Fruit fly (Drosophila melanogaster) whole organism, embryonic: ENCODE results near the gene CG8665.

Experiments used
- Adf1 ChIP-seq: fragments of 200-800 bp; sonication (Bioruptor generic); IDR thresholded peaks from 2 replicates; pipeline ENCODE4 v1.3.6; 2022; ENCODE audit warnings: missing biosample characterization, missing genetic modification characterization
- B-H1 ChIP-seq: fragments of 200-800 bp; sonication (Bioruptor generic); IDR thresholded peaks from 3 replicates; pipeline ENCODE4 v1.3.6; 2022; ENCODE audit warnings: missing biosample characterization, missing genetic modification characterization
- B-H2 ChIP-seq: fragments of 200-800 bp; sonication (Bioruptor generic); optimal IDR thresholded peaks from 2 replicates; lab custom pipeline; 2018; ENCODE audit warnings: missing biosample characterization, mild to moderate bottlenecking, missing genetic modification characterization
- CG10321 ChIP-seq: fragments of 200-800 bp; sonication (Bioruptor generic); IDR thresholded peaks from 2 replicates; pipeline ENCODE4 v1.3.6; 2022; ENCODE audit warnings: missing biosample characterization, missing genetic modification characterization
- CG11093 ChIP-seq: fragments of 200-800 bp; sonication (Bioruptor generic); IDR thresholded peaks from 3 replicates; pipeline ENCODE4 v1.3.6; 2022; ENCODE audit warnings: missing biosample characterization, missing genetic modification characterization
- CG11247 ChIP-seq: fragments of 200-800 bp; sonication (Bioruptor generic); IDR thresholded peaks from 2 replicates; pipeline ENCODE4 v1.3.6; 2022; ENCODE audit warnings: missing biosample characterization, missing genetic modification characterization
- CG11723 ChIP-seq: fragments of 200-800 bp; sonication (Bioruptor generic); optimal IDR thresholded peaks from 2 replicates; lab custom pipeline; 2017; ENCODE audit warnings: missing biosample characterization, mild to moderate bottlenecking, missing genetic modification characterization
- CG12659 ChIP-seq: fragments of 200-800 bp; sonication (Bioruptor generic); optimal IDR thresholded peaks from 3 replicates; lab custom pipeline; 2017; ENCODE audit warnings: mild to moderate bottlenecking, missing biosample characterization, missing genetic modification reagents, missing genetic modification characterization
- CG13287 ChIP-seq: fragments of 200-800 bp; sonication (Bioruptor generic); IDR thresholded peaks from 2 replicates; pipeline ENCODE4 v1.3.6; 2022; ENCODE audit warnings: missing biosample characterization, missing genetic modification characterization; ENCODE audit not compliant: partially characterized antibody
- CG13894 ChIP-seq: fragments of 200-800 bp; sonication (Bioruptor generic); optimal IDR thresholded peaks from 3 replicates; lab custom pipeline; 2018; ENCODE audit warnings: missing biosample characterization, mild to moderate bottlenecking, missing genetic modification characterization, moderate library complexity
- CG15696 ChIP-seq: fragments of 200-800 bp; sonication (Bioruptor generic); optimal IDR thresholded peaks from 2 replicates; lab custom pipeline; 2019; ENCODE audit warnings: missing biosample characterization, mild to moderate bottlenecking, missing genetic modification characterization, moderate library complexity
- CG18262 ChIP-seq: fragments of 200-800 bp; optimal IDR thresholded peaks from 3 replicates; lab custom pipeline; 2019; ENCODE audit warnings: missing biosample characterization, mild to moderate bottlenecking, missing genetic modification characterization, moderate library complexity
- CG4360 ChIP-seq: fragments of 200-800 bp; sonication (Bioruptor generic); IDR thresholded peaks from 2 replicates; pipeline ENCODE4 v1.3.6; 2022; ENCODE audit warnings: missing biosample characterization, missing genetic modification characterization
- CG43689 ChIP-seq: fragments of 200-800 bp; sonication (Bioruptor generic); IDR thresholded peaks from 2 replicates; pipeline ENCODE4 v1.3.6; 2022; ENCODE audit warnings: missing biosample characterization, missing genetic modification characterization
- CG6854 ChIP-seq: fragments of 200-800 bp; sonication (Bioruptor generic); optimal IDR thresholded peaks from 3 replicates; lab custom pipeline; 2017; ENCODE audit warnings: missing biosample characterization, mild to moderate bottlenecking, missing genetic modification characterization
- CG8359 ChIP-seq: fragments of 200-800 bp; sonication (Bioruptor generic); optimal IDR thresholded peaks from 2 replicates; lab custom pipeline; 2017; ENCODE audit warnings: missing biosample characterization, mild to moderate bottlenecking, missing genetic modification characterization, borderline replicate concordance
- CG9215 ChIP-seq: fragments of 200-800 bp; sonication (Bioruptor generic); IDR thresholded peaks from 2 replicates; pipeline ENCODE4 v1.3.6; 2022; ENCODE audit warnings: missing biosample characterization, missing genetic modification characterization
- E2f2 ChIP-seq: fragments of 200-800 bp; sonication (Bioruptor generic); IDR thresholded peaks from 2 replicates; pipeline ENCODE4 v1.3.6; 2022; ENCODE audit warnings: missing biosample characterization, missing genetic modification characterization
- HLHmδ ChIP-seq: fragments of 200-800 bp; sonication (Bioruptor generic); optimal IDR thresholded peaks from 2 replicates; lab custom pipeline; 2018; ENCODE audit warnings: missing biosample characterization, mild to moderate bottlenecking, missing genetic modification characterization, moderate library complexity
- Hey ChIP-seq: fragments of 200-800 bp; sonication (Bioruptor generic); optimal IDR thresholded peaks from 3 replicates; lab custom pipeline; 2018; ENCODE audit warnings: missing biosample characterization, mild to moderate bottlenecking, missing genetic modification characterization
- HmgZ ChIP-seq: fragments of 200-800 bp; sonication (Bioruptor generic); optimal IDR thresholded peaks from 2 replicates; lab custom pipeline; 2018; ENCODE audit warnings: missing biosample characterization, mild to moderate bottlenecking, missing genetic modification characterization
- Sox102F ChIP-seq: fragments of 200-800 bp; sonication (Bioruptor generic); optimal IDR thresholded peaks from 2 replicates; lab custom pipeline; 2018; ENCODE audit warnings: missing biosample characterization, mild to moderate bottlenecking, missing genetic modification characterization, moderate library complexity
- Ssrp ChIP-seq: fragments of 200-800 bp; sonication (Bioruptor generic); optimal IDR thresholded peaks from 2 replicates; lab custom pipeline; 2018; ENCODE audit warnings: missing biosample characterization, mild to moderate bottlenecking, missing genetic modification characterization, moderate library complexity
- Trl ChIP-seq, 3 experiments: fragments of >200 bp in 2 of 3; fragments of 200-800 bp in 1 of 3; sonication (Bioruptor generic) in 1 of 3; optimal IDR thresholded peaks; 2 replicates in 1 of 3; 3 replicates in 2 of 3; lab custom pipeline; 2016 to 2017; ENCODE audit warnings: missing biosample characterization in 1 of 3, missing genetic modification characterization in 1 of 3
- ab ChIP-seq: fragments of 200-800 bp; sonication (Bioruptor generic); optimal IDR thresholded peaks from 2 replicates; lab custom pipeline; 2016; ENCODE audit warnings: missing biosample characterization, missing genetic modification characterization
- ash1 ChIP-seq: fragments of 200-800 bp; sonication (Bioruptor generic); optimal IDR thresholded peaks from 2 replicates; lab custom pipeline; 2018; ENCODE audit warnings: missing biosample characterization, mild to moderate bottlenecking, missing genetic modification characterization
- cad ChIP-seq: fragments of >200 bp; optimal IDR thresholded peaks from 2 replicates; lab custom pipeline; 2017; ENCODE audit warnings: missing biosample characterization, missing genetic modification characterization
- caup ChIP-seq: fragments of 200-800 bp; sonication (Bioruptor generic); optimal IDR thresholded peaks from 3 replicates; lab custom pipeline; 2017; ENCODE audit warnings: missing biosample characterization, mild to moderate bottlenecking, missing genetic modification characterization, moderate library complexity; ENCODE audit not compliant: severe bottlenecking
- chinmo ChIP-seq: fragments of 200-800 bp; sonication (Bioruptor generic); IDR thresholded peaks from 4 replicates; pipeline ENCODE4 v1.3.6; 2022; ENCODE audit warnings: missing biosample characterization, missing genetic modification characterization; ENCODE audit not compliant: partially characterized antibody
- corto ChIP-seq: fragments of 200-800 bp; sonication (Bioruptor generic); optimal IDR thresholded peaks from 2 replicates; lab custom pipeline; 2016; ENCODE audit warnings: missing biosample characterization, mild to moderate bottlenecking, missing genetic modification characterization, moderate library complexity
- dati ChIP-seq: fragments of 200-800 bp; sonication (Bioruptor generic); IDR thresholded peaks from 2 replicates; pipeline ENCODE4 v1.3.6; 2022; ENCODE audit warnings: missing biosample characterization, missing genetic modification characterization
- dysf ChIP-seq: fragments of 200-800 bp; sonication (Bioruptor generic); IDR thresholded peaks from 3 replicates; pipeline ENCODE4 v1.3.6; 2022; ENCODE audit warnings: missing biosample characterization, missing genetic modification characterization
- emc ChIP-seq: fragments of 200-800 bp; sonication (Bioruptor generic); optimal IDR thresholded peaks from 2 replicates; lab custom pipeline; 2016; ENCODE audit warnings: missing biosample characterization, missing genetic modification characterization
- ewg ChIP-seq: fragments of 200-800 bp; sonication (Bioruptor generic); optimal IDR thresholded peaks from 3 replicates; lab custom pipeline; 2017; ENCODE audit warnings: mild to moderate bottlenecking, missing biosample characterization, missing genetic modification reagents, missing genetic modification characterization
- exex ChIP-seq: fragments of 200-800 bp; sonication (Bioruptor generic); optimal IDR thresholded peaks from 4 replicates; lab custom pipeline; 2018; ENCODE audit warnings: missing biosample characterization, mild to moderate bottlenecking, missing genetic modification characterization, moderate library complexity
- fd64A ChIP-seq: fragments of 200-800 bp; sonication (Bioruptor generic); optimal IDR thresholded peaks from 3 replicates; lab custom pipeline; 2018; ENCODE audit warnings: missing biosample characterization, mild to moderate bottlenecking, missing genetic modification characterization
- grn ChIP-seq: fragments of 200-800 bp; sonication (Bioruptor generic); optimal IDR thresholded peaks from 3 replicates; lab custom pipeline; 2017; ENCODE audit warnings: missing biosample characterization, missing genetic modification characterization
- hkb ChIP-seq, 2 experiments: fragments of 200-800 bp in 1 of 2; fragments of >200 bp in 1 of 2; sonication (Bioruptor generic) in 1 of 2; IDR thresholded peaks in 1 of 2; optimal IDR thresholded peaks in 1 of 2; 2 replicates each; pipeline versions ENCODE4 v1.3.6 to Lab custom; 2017 to 2022; ENCODE audit warnings: missing biosample characterization in 1 of 2, missing genetic modification characterization in 1 of 2
- kah ChIP-seq: fragments of 200-800 bp; sonication (Bioruptor generic); optimal IDR thresholded peaks from 2 replicates; lab custom pipeline; 2018; ENCODE audit warnings: missing biosample characterization, mild to moderate bottlenecking, missing genetic modification characterization
- klu ChIP-seq: fragments of 200-800 bp; sonication (Bioruptor generic); IDR thresholded peaks from 2 replicates; pipeline ENCODE4 v1.3.6; 2022; ENCODE audit warnings: missing biosample characterization, missing genetic modification characterization
- lov ChIP-seq, 2 experiments: fragments of 200-800 bp in 1 of 2; fragments of >200 bp in 1 of 2; sonication (Bioruptor generic) in 1 of 2; IDR thresholded peaks in 1 of 2; optimal IDR thresholded peaks in 1 of 2; 2 replicates in 1 of 2; 3 replicates in 1 of 2; pipeline versions ENCODE4 v1.3.6 to Lab custom; 2017 to 2022; ENCODE audit warnings: missing biosample characterization in 1 of 2, missing genetic modification characterization in 1 of 2
- p53 ChIP-seq: fragments of 200-800 bp; sonication (Bioruptor generic); optimal IDR thresholded peaks from 2 replicates; lab custom pipeline; 2016; ENCODE audit warnings: missing biosample characterization, missing genetic modification characterization
- scrt ChIP-seq: fragments of 200-800 bp; sonication (Bioruptor generic); optimal IDR thresholded peaks from 2 replicates; lab custom pipeline; 2018; ENCODE audit warnings: missing biosample characterization, mild to moderate bottlenecking, missing genetic modification characterization, moderate library complexity
- sna ChIP-seq: fragments of 200-800 bp; sonication (Bioruptor generic); IDR thresholded peaks from 2 replicates; pipeline ENCODE4 v1.3.6; 2022; ENCODE audit warnings: missing biosample characterization, missing genetic modification characterization; ENCODE audit not compliant: partially characterized antibody
- ssp ChIP-seq: fragments of 200-800 bp; sonication (Bioruptor generic); IDR thresholded peaks from 2 replicates; pipeline ENCODE4 v1.3.6; 2022; ENCODE audit warnings: missing biosample characterization, missing genetic modification characterization
- stc ChIP-seq: fragments of 200-800 bp; sonication (Bioruptor generic); IDR thresholded peaks from 2 replicates; pipeline ENCODE4 v1.3.6; 2022; ENCODE audit warnings: missing biosample characterization, missing genetic modification characterization
- toy ChIP-seq: fragments of 200-800 bp; sonication (Bioruptor generic); IDR thresholded peaks from 2 replicates; pipeline ENCODE4 v1.3.6; 2022; ENCODE audit warnings: missing biosample characterization, missing genetic modification characterization
- unc-4 ChIP-seq: fragments of 200-800 bp; sonication (Bioruptor generic); IDR thresholded peaks from 2 replicates; pipeline ENCODE4 v1.3.6; 2022; ENCODE audit warnings: missing biosample characterization, missing genetic modification characterization; ENCODE audit not compliant: partially characterized antibody
- yki ChIP-seq: fragments of >200 bp; optimal IDR thresholded peaks from 3 replicates; lab custom pipeline; 2018

The CG8665 gene

DNA sequence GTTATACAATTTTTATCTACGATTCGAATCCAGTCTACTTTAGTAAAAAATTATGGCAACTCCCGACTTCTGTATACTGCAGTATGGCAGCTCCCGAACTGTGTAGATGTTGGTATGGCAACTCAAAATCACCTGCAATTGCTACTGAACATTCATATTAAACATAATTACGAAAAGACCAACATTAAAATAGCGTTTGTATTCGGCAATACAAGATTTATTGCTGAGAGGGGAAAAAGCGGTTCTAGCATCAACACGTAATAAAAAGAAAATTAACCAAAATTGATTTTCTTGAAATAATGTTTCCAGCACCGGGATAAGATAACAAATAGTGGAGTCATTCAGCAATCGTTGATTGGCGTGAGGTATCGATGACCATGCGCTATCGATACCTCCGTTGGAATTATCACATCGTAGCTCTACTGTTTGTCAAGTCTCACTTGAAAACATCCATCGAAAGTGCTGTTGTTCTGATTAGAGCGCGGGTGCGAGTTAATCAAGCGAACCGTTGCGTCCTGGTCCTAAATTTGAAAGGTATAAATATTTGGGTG is 26.7 kb upstream of the CG8665 start, which contains the start of gene Tsp39D (continued):
- no peak for TF ChIP-seq exex (tag; lab: Kevin White, UChicago)
- no peak for TF ChIP-seq CG10321 (GFP tag; lab: Robert Waterston, UW)
- no peak for TF ChIP-seq dati
- no peak for TF ChIP-seq CG18262 (tag; lab: Kevin White, UChicago)
- TF ChIP-seq corto: no peak
- TF ChIP-seq CG13287 (GFP tag; lab: Robert Waterston, UW): peak; percentile 89
- TF ChIP-seq hkb (optimal IDR thresholded peaks at IDR 0.05; lab: Kevin White, UChicago): no peak
- TF ChIP-seq hkb (GFP tag; IDR thresholded peaks at IDR 0.05; lab: Robert Waterston, UW): no peak
- TF ChIP-seq chinmo (GFP tag; lab: Robert Waterston, UW): peak; percentile 93; the same call in 1 of the 4 replicates
- peak; percentile 71 for TF ChIP-seq E2f2 (GFP tag; lab: Robert Waterston, UW)
- TF ChIP-seq fd64A (GFP tag; lab: Kevin White, UChicago): no peak
- TF ChIP-seq ab (GFP tag; lab: Kevin White, UChicago): no peak
- no peak for TF ChIP-seq CG4360 (GFP tag; lab: Robert Waterston, UW)
- TF ChIP-seq Sox102F: no peak
- TF ChIP-seq CG13894 (tag; lab: Kevin White, UChicago): no peak
- no peak for TF ChIP-seq CG43689 (GFP tag; lab: Robert Waterston, UW)
- no peak for TF ChIP-seq Adf1
- TF ChIP-seq B-H2 (GFP tag; lab: Kevin White, UChicago): no peak
- TF ChIP-seq Ssrp (tag; lab: Kevin White, UChicago): no peak
- no peak for TF ChIP-seq cad
- no peak for TF ChIP-seq CG9215 (GFP tag; lab: Robert Waterston, UW)
- no peak for TF ChIP-seq CG11723 (GFP tag; lab: Kevin White, UChicago)
- TF ChIP-seq scrt: no peak
- TF ChIP-seq ewg: no peak
- TF ChIP-seq grn (GFP tag; lab: Kevin White, UChicago): peak; percentile 95
- no peak for TF ChIP-seq toy (GFP tag; lab: Robert Waterston, UW)
- TF ChIP-seq B-H1 (GFP tag; lab: Robert Waterston, UW): no peak
- no peak for TF ChIP-seq CG11093 (GFP tag; lab: Robert Waterston, UW)
- TF ChIP-seq lov (optimal IDR thresholded peaks at IDR 0.05; lab: Kevin White, UChicago): no peak
- no peak for TF ChIP-seq lov (GFP tag; IDR thresholded peaks at IDR 0.05; lab: Robert Waterston, UW)
- no peak for TF ChIP-seq HLHmδ (GFP tag; lab: Kevin White, UChicago)
- no peak for TF ChIP-seq emc
- no peak for TF ChIP-seq CG15696 (tag; lab: Kevin White, UChicago)
- no peak for TF ChIP-seq Trl (optimal IDR thresholded peaks at IDR 0.05; lab: Kevin White, UChicago)
- TF ChIP-seq Trl (GFP tag; optimal IDR thresholded peaks at IDR 0.05; lab: Kevin White, UChicago): no peak
- no peak for TF ChIP-seq CG8359 (GFP tag; lab: Kevin White, UChicago)
- no peak for TF ChIP-seq caup (GFP tag; lab: Kevin White, UChicago)
- TF ChIP-seq CG12659 (GFP tag; lab: Kevin White, UChicago): peak; percentile 86
- no peak for TF ChIP-seq ash1
- TF ChIP-seq yki (lab: Kevin White, UChicago): no peak
- no peak for TF ChIP-seq kah (GFP tag; lab: Kevin White, UChicago)
- TF ChIP-seq ssp (GFP tag; lab: Robert Waterston, UW): no peak; the same call in 1 of the 2 replicates
- no peak for TF ChIP-seq CG11247 (GFP tag; lab: Robert Waterston, UW)
- no peak for TF ChIP-seq klu (GFP tag; lab: Robert Waterston, UW)
- peak; percentile 88 for TF ChIP-seq sna
- TF ChIP-seq dysf (GFP tag; lab: Robert Waterston, UW): no peak
- TF ChIP-seq CG6854 (GFP tag; lab: Kevin White, UChicago): no peak
- TF ChIP-seq Hey (tag; lab: Kevin White, UChicago): no peak
- no peak for TF ChIP-seq p53 (GFP tag; lab: Kevin White, UChicago)
- TF ChIP-seq stc (GFP tag; lab: Robert Waterston, UW): no peak
- TF ChIP-seq HmgZ (tag; lab: Kevin White, UChicago): peak; percentile 26
- TF ChIP-seq unc-4: peak; percentile 87
